Fruit fly (Drosophila melanogaster) whole organism, embryonic: ENCODE measurements around the gene Fam92.

Experiments
- CG10979 ChIP-seq: fragments of 200-800 bp; sonication (Bioruptor generic); optimal IDR thresholded peaks from 2 replicates; lab custom pipeline; 2018; ENCODE audit warnings: missing biosample characterization, mild to moderate bottlenecking, missing genetic modification characterization, moderate library complexity
- CG11723 ChIP-seq: fragments of 200-800 bp; sonication (Bioruptor generic); optimal IDR thresholded peaks from 2 replicates; lab custom pipeline; 2017; ENCODE audit warnings: missing biosample characterization, mild to moderate bottlenecking, missing genetic modification characterization
- CG12155 ChIP-seq: fragments of 200-800 bp; sonication (Bioruptor generic); optimal IDR thresholded peaks from 3 replicates; lab custom pipeline; 2016; ENCODE audit warnings: missing biosample characterization, missing genetic modification characterization
- CG12391 ChIP-seq: fragments of 200-800 bp; sonication (Bioruptor generic); optimal IDR thresholded peaks from 3 replicates; lab custom pipeline; 2018; ENCODE audit warnings: missing biosample characterization, mild to moderate bottlenecking, missing genetic modification characterization, moderate library complexity
- CG13894 ChIP-seq: fragments of 200-800 bp; sonication (Bioruptor generic); optimal IDR thresholded peaks from 3 replicates; lab custom pipeline; 2018; ENCODE audit warnings: missing biosample characterization, mild to moderate bottlenecking, missing genetic modification characterization, moderate library complexity
- CG14014 ChIP-seq: fragments of 200-800 bp; sonication (Bioruptor generic); IDR thresholded peaks from 2 replicates; pipeline ENCODE4 v1.3.6; 2022; ENCODE audit warnings: missing biosample characterization, missing genetic modification characterization
- CG15479 ChIP-seq: fragments of 200-800 bp; sonication (Bioruptor generic); optimal IDR thresholded peaks from 3 replicates; lab custom pipeline; 2019; ENCODE audit warnings: missing biosample characterization, mild to moderate bottlenecking, missing genetic modification characterization, moderate library complexity
- CG15514 ChIP-seq: fragments of 200-800 bp; sonication (Bioruptor generic); optimal IDR thresholded peaks from 3 replicates; lab custom pipeline; 2017; ENCODE audit warnings: missing biosample characterization, missing genetic modification characterization, mild to moderate bottlenecking, moderate library complexity, missing genetic modification reagents
- CG17361 ChIP-seq: fragments of 200-800 bp; sonication (Bioruptor generic); IDR thresholded peaks from 3 replicates; pipeline ENCODE4 v1.3.6; 2022; ENCODE audit warnings: missing biosample characterization, missing genetic modification characterization
- CG18476 ChIP-seq: fragments of 200-800 bp; sonication (Bioruptor generic); optimal IDR thresholded peaks from 2 replicates; lab custom pipeline; 2016; ENCODE audit warnings: missing biosample characterization, mild to moderate bottlenecking, missing genetic modification characterization
- CG2120 ChIP-seq: fragments of 200-800 bp; sonication (Bioruptor generic); optimal IDR thresholded peaks from 3 replicates; lab custom pipeline; 2016; ENCODE audit warnings: missing biosample characterization, missing genetic modification characterization
- CG3065 ChIP-seq: fragments of 200-800 bp; sonication (Bioruptor generic); optimal IDR thresholded peaks from 2 replicates; lab custom pipeline; 2016; ENCODE audit warnings: missing biosample characterization, missing genetic modification characterization
- CG3163 ChIP-seq: fragments of 200-800 bp; sonication (Bioruptor generic); optimal IDR thresholded peaks from 3 replicates; lab custom pipeline; 2016; ENCODE audit warnings: missing biosample characterization, missing genetic modification characterization
- CG32767 ChIP-seq: fragments of 200-800 bp; sonication (Bioruptor generic); IDR thresholded peaks from 2 replicates; pipeline ENCODE4 v1.3.6; 2022; ENCODE audit warnings: missing biosample characterization, missing genetic modification characterization
- CG33213 ChIP-seq: fragments of 200-800 bp; sonication (Bioruptor generic); optimal IDR thresholded peaks from 3 replicates; lab custom pipeline; 2016; ENCODE audit warnings: missing biosample characterization, missing genetic modification characterization
- CG4404 ChIP-seq: fragments of 200-800 bp; sonication (Bioruptor generic); IDR thresholded peaks from 2 replicates; pipeline ENCODE4 v1.3.6; 2022; ENCODE audit warnings: missing biosample characterization, missing genetic modification characterization
- CG4707 ChIP-seq: fragments of 200-800 bp; sonication (Bioruptor generic); optimal IDR thresholded peaks from 2 replicates; lab custom pipeline; 2018; ENCODE audit warnings: missing biosample characterization, mild to moderate bottlenecking, missing genetic modification characterization, moderate library complexity
- CG4820 ChIP-seq: fragments of 200-800 bp; sonication (Bioruptor generic); optimal IDR thresholded peaks from 3 replicates; lab custom pipeline; 2016; ENCODE audit warnings: missing biosample characterization, missing genetic modification characterization
- CG7271 ChIP-seq: fragments of 200-800 bp; sonication (Bioruptor generic); optimal IDR thresholded peaks from 2 replicates; lab custom pipeline; 2018; ENCODE audit warnings: missing biosample characterization, mild to moderate bottlenecking, missing genetic modification characterization, moderate library complexity
- CG7556 ChIP-seq: fragments of 200-800 bp; sonication (Bioruptor generic); optimal IDR thresholded peaks from 2 replicates; lab custom pipeline; 2017; ENCODE audit warnings: missing biosample characterization, mild to moderate bottlenecking, missing genetic modification characterization
- CG8089 ChIP-seq: fragments of 200-800 bp; sonication (Bioruptor generic); optimal IDR thresholded peaks from 3 replicates; lab custom pipeline; 2016; ENCODE audit warnings: missing biosample characterization, missing genetic modification characterization
- CG8944 ChIP-seq: fragments of 200-800 bp; sonication (Bioruptor generic); optimal IDR thresholded peaks from 3 replicates; lab custom pipeline; 2016; ENCODE audit warnings: missing biosample characterization, missing genetic modification characterization
- CkIIα-i1 ChIP-seq: fragments of 200-800 bp; sonication (Bioruptor generic); IDR thresholded peaks from 2 replicates; pipeline ENCODE4 v1.3.6; 2022; ENCODE audit warnings: missing biosample characterization, missing genetic modification characterization
- Doc3 ChIP-seq: fragments of 200-800 bp; sonication (Bioruptor generic); IDR thresholded peaks from 3 replicates; pipeline ENCODE4 v1.3.6; 2022; ENCODE audit warnings: missing biosample characterization, missing genetic modification characterization; ENCODE audit not compliant: partially characterized antibody
- Fer1 ChIP-seq: fragments of 200-800 bp; sonication (Bioruptor generic); optimal IDR thresholded peaks from 2 replicates; lab custom pipeline; 2017; ENCODE audit warnings: missing biosample characterization, mild to moderate bottlenecking, missing genetic modification characterization
- Kr ChIP-seq: fragments of 200-800 bp; sonication (Bioruptor generic); optimal IDR thresholded peaks from 2 replicates; lab custom pipeline; 2017; ENCODE audit warnings: missing biosample characterization, mild to moderate bottlenecking, missing genetic modification characterization
- Lhr ChIP-seq: fragments of 200-800 bp; sonication (Bioruptor generic); optimal IDR thresholded peaks from 3 replicates; lab custom pipeline; 2017; ENCODE audit warnings: mild to moderate bottlenecking, missing biosample characterization, missing genetic modification reagents, missing genetic modification characterization
- NFAT ChIP-seq: fragments of 200-800 bp; sonication (Bioruptor generic); IDR thresholded peaks from 2 replicates; pipeline ENCODE4 v1.3.6; 2022; ENCODE audit warnings: missing biosample characterization, missing genetic modification characterization
- Rfx ChIP-seq: fragments of 200-800 bp; sonication (Bioruptor generic); IDR thresholded peaks from 2 replicates; pipeline ENCODE4 v1.3.6; 2022; ENCODE audit warnings: missing biosample characterization, missing genetic modification characterization
- Sry-β ChIP-seq: fragments of 200-800 bp; sonication (Bioruptor generic); optimal IDR thresholded peaks from 2 replicates; lab custom pipeline; 2018; ENCODE audit warnings: missing biosample characterization, mild to moderate bottlenecking, missing genetic modification characterization, moderate library complexity
- Trl ChIP-seq, 3 experiments: fragments of >200 bp in 2 of 3; fragments of 200-800 bp in 1 of 3; sonication (Bioruptor generic) in 1 of 3; optimal IDR thresholded peaks; 2 replicates in 1 of 3; 3 replicates in 2 of 3; lab custom pipeline; 2016 to 2017; ENCODE audit warnings: missing biosample characterization in 1 of 3, missing genetic modification characterization in 1 of 3
- Vsx1 ChIP-seq: fragments of 200-800 bp; sonication (Bioruptor generic); optimal IDR thresholded peaks from 2 replicates; lab custom pipeline; 2017; ENCODE audit warnings: missing biosample characterization, mild to moderate bottlenecking, missing genetic modification characterization, missing genetic modification reagents
- YL-1 ChIP-seq: fragments of 200-800 bp; sonication (Bioruptor generic); optimal IDR thresholded peaks from 3 replicates; lab custom pipeline; 2017; ENCODE audit warnings: missing biosample characterization, mild to moderate bottlenecking, missing genetic modification characterization
- ato ChIP-seq: fragments of 200-800 bp; sonication (Bioruptor generic); IDR thresholded peaks from 2 replicates; pipeline ENCODE4 v1.3.6; 2022; ENCODE audit warnings: missing biosample characterization, missing genetic modification characterization; ENCODE audit not compliant: partially characterized antibody
- dmrt11E ChIP-seq: fragments of 200-800 bp; sonication (Bioruptor generic); optimal IDR thresholded peaks from 3 replicates; lab custom pipeline; 2018; ENCODE audit warnings: missing biosample characterization, mild to moderate bottlenecking, missing genetic modification characterization, moderate library complexity
- dysf ChIP-seq: fragments of 200-800 bp; sonication (Bioruptor generic); IDR thresholded peaks from 3 replicates; pipeline ENCODE4 v1.3.6; 2022; ENCODE audit warnings: missing biosample characterization, missing genetic modification characterization
- eyg ChIP-seq: fragments of 200-800 bp; sonication (Bioruptor generic); optimal IDR thresholded peaks from 3 replicates; lab custom pipeline; 2016; ENCODE audit warnings: missing biosample characterization, missing genetic modification characterization
- gem ChIP-seq: fragments of 200-800 bp; sonication (Bioruptor generic); optimal IDR thresholded peaks from 2 replicates; lab custom pipeline; 2019; ENCODE audit warnings: missing biosample characterization, mild to moderate bottlenecking, missing genetic modification characterization, moderate library complexity
- ham ChIP-seq: fragments of 200-800 bp; sonication (Bioruptor generic); IDR thresholded peaks from 2 replicates; pipeline ENCODE4 v1.3.6; 2022; ENCODE audit warnings: missing biosample characterization, missing genetic modification characterization
- hkb ChIP-seq, 2 experiments: fragments of 200-800 bp in 1 of 2; fragments of >200 bp in 1 of 2; sonication (Bioruptor generic) in 1 of 2; IDR thresholded peaks in 1 of 2; optimal IDR thresholded peaks in 1 of 2; 2 replicates each; pipeline versions ENCODE4 v1.3.6 to Lab custom; 2017 to 2022; ENCODE audit warnings: missing biosample characterization in 1 of 2, missing genetic modification characterization in 1 of 2
- lilli ChIP-seq: fragments of 200-800 bp; sonication (Bioruptor generic); optimal IDR thresholded peaks from 3 replicates; lab custom pipeline; 2016; ENCODE audit warnings: missing biosample characterization, missing genetic modification characterization
- lov ChIP-seq, 2 experiments: fragments of 200-800 bp in 1 of 2; fragments of >200 bp in 1 of 2; sonication (Bioruptor generic) in 1 of 2; IDR thresholded peaks in 1 of 2; optimal IDR thresholded peaks in 1 of 2; 2 replicates in 1 of 2; 3 replicates in 1 of 2; pipeline versions ENCODE4 v1.3.6 to Lab custom; 2017 to 2022; ENCODE audit warnings: missing biosample characterization in 1 of 2, missing genetic modification characterization in 1 of 2
- mam ChIP-seq: fragments of 200-800 bp; sonication (Bioruptor generic); optimal IDR thresholded peaks from 3 replicates; lab custom pipeline; 2016; ENCODE audit warnings: missing biosample characterization, missing genetic modification characterization
- phol ChIP-seq: fragments of 200-800 bp; sonication (Bioruptor generic); optimal IDR thresholded peaks from 3 replicates; lab custom pipeline; 2018; ENCODE audit warnings: missing biosample characterization, mild to moderate bottlenecking, missing genetic modification characterization, moderate library complexity
- prd ChIP-seq, 3 experiments: fragments of >200 bp in 2 of 3; fragments of 200-800 bp in 1 of 3; sonication (Bioruptor generic) in 1 of 3; optimal IDR thresholded peaks in 2 of 3; IDR thresholded peaks in 1 of 3; 2 replicates in 2 of 3; 3 replicates in 1 of 3; pipeline versions ENCODE4 v1.3.6 to Lab custom; 2017 to 2022; ENCODE audit warnings: missing biosample characterization in 1 of 3, missing genetic modification characterization in 1 of 3
- ro ChIP-seq: fragments of 200-800 bp; sonication (Bioruptor generic); IDR thresholded peaks from 2 replicates; pipeline ENCODE4 v1.3.6; 2022; ENCODE audit warnings: missing biosample characterization, missing genetic modification characterization
- shn ChIP-seq: fragments of 200-800 bp; sonication (Bioruptor generic); optimal IDR thresholded peaks from 3 replicates; lab custom pipeline; 2016; ENCODE audit warnings: missing biosample characterization, missing genetic modification characterization
- sr ChIP-seq: fragments of 200-800 bp; sonication (Bioruptor generic); IDR thresholded peaks from 3 replicates; pipeline ENCODE4 v1.3.6; 2022; ENCODE audit warnings: missing biosample characterization, missing genetic modification characterization
- tgo ChIP-seq: fragments of 200-800 bp; sonication (Bioruptor generic); IDR thresholded peaks from 3 replicates; pipeline ENCODE4 v1.3.6; 2022; ENCODE audit warnings: missing biosample characterization, missing genetic modification characterization

Fam92 gene

dm6 chr2L:12475308-12475707, 50.6 kb downstream of the Fam92 start (continued):
- no peak for TF ChIP-seq CG8944 (GFP tag; lab: Kevin White, UChicago)
- TF ChIP-seq Rfx (GFP tag; lab: Robert Waterston, UW), result peak; percentile 28; the same call in 1 of the 2 replicates
- no peak for TF ChIP-seq Doc3 (GFP tag; lab: Robert Waterston, UW)
- no peak for TF ChIP-seq CkIIα-i1 (GFP tag; lab: Robert Waterston, UW)
- TF ChIP-seq mam, result no peak
- TF ChIP-seq CG4404 (GFP tag; lab: Robert Waterston, UW), result no peak
- TF ChIP-seq Lhr (GFP tag; lab: Kevin White, UChicago), result no peak
- no peak for TF ChIP-seq CG3163
- TF ChIP-seq CG13894 (tag; lab: Kevin White, UChicago), result peak; percentile 49
- TF ChIP-seq YL-1 (GFP tag; lab: Kevin White, UChicago), result no peak
- TF ChIP-seq CG18476 (GFP tag; lab: Kevin White, UChicago), result no peak
- peak; percentile 17 for TF ChIP-seq lilli (GFP tag; lab: Kevin White, UChicago)
- no peak for TF ChIP-seq CG2120
- no peak for TF ChIP-seq CG4820
- TF ChIP-seq Sry-β (GFP tag; lab: Kevin White, UChicago), result no peak
- TF ChIP-seq CG15514 (GFP tag; lab: Kevin White, UChicago), result peak; percentile 63
- no peak for TF ChIP-seq CG7271
- peak; percentile 39 for TF ChIP-seq Vsx1 (GFP tag; lab: Kevin White, UChicago)
- no peak for TF ChIP-seq NFAT
- TF ChIP-seq tgo (GFP tag; lab: Robert Waterston, UW), result no peak
- TF ChIP-seq ham (GFP tag; lab: Robert Waterston, UW), result no peak
- no peak for TF ChIP-seq prd (optimal IDR thresholded peaks at IDR 0.05; lab: Kevin White, UChicago)
- no peak for TF ChIP-seq prd (GFP tag; IDR thresholded peaks at IDR 0.05; lab: Robert Waterston, UW)
- no peak for TF ChIP-seq CG15479 (GFP tag; lab: Kevin White, UChicago)
- peak; percentile 24; the same call in 1 of the 2 replicates for TF ChIP-seq CG14014 (GFP tag; lab: Robert Waterston, UW)
- no peak for TF ChIP-seq CG11723
- no peak for TF ChIP-seq CG8089
- no peak for TF ChIP-seq dysf (GFP tag; lab: Robert Waterston, UW)
- no peak for TF ChIP-seq phol (tag; lab: Kevin White, UChicago)
- TF ChIP-seq CG32767 (GFP tag; lab: Robert Waterston, UW), result no peak; the same call in 1 of the 2 replicates
- TF ChIP-seq ro (GFP tag; lab: Robert Waterston, UW), result no peak
- TF ChIP-seq CG3065 (GFP tag; lab: Kevin White, UChicago), result no peak
- TF ChIP-seq hkb (optimal IDR thresholded peaks at IDR 0.05; lab: Kevin White, UChicago), result no peak
- no peak for TF ChIP-seq hkb (GFP tag; IDR thresholded peaks at IDR 0.05; lab: Robert Waterston, UW)
- no peak for TF ChIP-seq CG12391 (tag; lab: Kevin White, UChicago)
- TF ChIP-seq Trl (optimal IDR thresholded peaks at IDR 0.05; lab: Kevin White, UChicago), result no peak
- TF ChIP-seq Trl (GFP tag; optimal IDR thresholded peaks at IDR 0.05; lab: Kevin White, UChicago), result no peak
- no peak for TF ChIP-seq Kr
- TF ChIP-seq CG17361 (GFP tag; lab: Robert Waterston, UW), result no peak
- no peak for TF ChIP-seq ato (GFP tag; lab: Robert Waterston, UW)
- peak; percentile 26 for TF ChIP-seq CG4707 (GFP tag; lab: Kevin White, UChicago)
- no peak for TF ChIP-seq lov (optimal IDR thresholded peaks at IDR 0.05; lab: Kevin White, UChicago)
- TF ChIP-seq lov (GFP tag; IDR thresholded peaks at IDR 0.05; lab: Robert Waterston, UW), result no peak
- TF ChIP-seq CG7556, result no peak
- TF ChIP-seq eyg (GFP tag; lab: Kevin White, UChicago), result no peak
- TF ChIP-seq CG10979 (tag; lab: Kevin White, UChicago), result no peak
- TF ChIP-seq dmrt11E (tag; lab: Kevin White, UChicago), result no peak
- TF ChIP-seq sr (GFP tag; lab: Robert Waterston, UW), result no peak
- no peak for TF ChIP-seq shn (GFP tag; lab: Kevin White, UChicago)
- no peak for TF ChIP-seq CG33213
- peak; percentile 74 for TF ChIP-seq Fer1 (GFP tag; lab: Kevin White, UChicago)
- TF ChIP-seq CG12155 (GFP tag; lab: Kevin White, UChicago), result no peak
- TF ChIP-seq gem, result peak; percentile 26
